Worm (Caenorhabditis elegans) whole organism, L3 larva: ENCODE data around the gene Y42G9A.2.

Experiments used
- R02D3.7 ChIP-seq: fragments of 150-350 bp; optimal IDR thresholded peaks from 2 replicates; lab custom pipeline; 2014; ENCODE audit warnings: missing biosample characterization, missing genetic modification characterization
- aly-2 ChIP-seq: fragments of 150-350 bp; optimal IDR thresholded peaks from 2 replicates; lab custom pipeline; 2014; ENCODE audit warnings: missing biosample characterization, missing genetic modification characterization
- ama-1 ChIP-seq: fragments of 150-350 bp; optimal IDR thresholded peaks from 2 replicates; lab custom pipeline; 2018
- ceh-9 ChIP-seq: sonication (generic microtip); optimal IDR thresholded peaks from 2 replicates; lab custom pipeline; 2018; ENCODE audit warnings: missing biosample characterization, missing genetic modification characterization
- elt-2 ChIP-seq: sonication (generic microtip); optimal IDR thresholded peaks from 2 replicates; lab custom pipeline; 2016; ENCODE audit warnings: missing genetic modification reagents, mild to moderate bottlenecking, missing genetic modification characterization, missing compliant biosample characterization
- elt-3 ChIP-seq, 3 experiments: fragments of 150-350 bp in 1 of 3; sonication (generic microtip) in 2 of 3; optimal IDR thresholded peaks; 2 replicates in 2 of 3; 4 replicates in 1 of 3; lab custom pipeline; 2014 to 2017; ENCODE audit warnings: missing biosample characterization in 3 of 3, missing genetic modification characterization in 3 of 3
- lin-15B ChIP-seq: fragments of 150-350 bp; optimal IDR thresholded peaks from 2 replicates; lab custom pipeline; 2014; ENCODE audit warnings: missing biosample characterization, missing genetic modification characterization
- mml-1 ChIP-seq: fragments of 150-350 bp; sonication (generic microtip); optimal IDR thresholded peaks from 3 replicates; lab custom pipeline; 2014; ENCODE audit warnings: missing biosample characterization, missing genetic modification characterization
- nhr-11 ChIP-seq: fragments of 150-350 bp; optimal IDR thresholded peaks from 2 replicates; lab custom pipeline; 2014; ENCODE audit warnings: missing biosample characterization, missing genetic modification characterization
- nhr-12 ChIP-seq: fragments of 150-350 bp; optimal IDR thresholded peaks from 2 replicates; lab custom pipeline; 2014; ENCODE audit warnings: missing biosample characterization, missing genetic modification characterization
- nhr-76 ChIP-seq: fragments of 150-350 bp; sonication (generic microtip); optimal IDR thresholded peaks from 5 replicates; lab custom pipeline; 2014; ENCODE audit warnings: missing biosample characterization, missing genetic modification characterization
- nhr-77 ChIP-seq: fragments of 150-350 bp; optimal IDR thresholded peaks from 2 replicates; lab custom pipeline; 2014; ENCODE audit warnings: missing biosample characterization, missing genetic modification characterization
- pha-4 ChIP-seq: fragments of 150-350 bp; optimal IDR thresholded peaks from 2 replicates; lab custom pipeline; 2014; ENCODE audit warnings: missing biosample characterization, missing genetic modification reagents, missing genetic modification characterization
- ztf-11 ChIP-seq: fragments of 150-350 bp; optimal IDR thresholded peaks from 2 replicates; lab custom pipeline; 2014; ENCODE audit warnings: missing biosample characterization, missing genetic modification characterization

DNA sequence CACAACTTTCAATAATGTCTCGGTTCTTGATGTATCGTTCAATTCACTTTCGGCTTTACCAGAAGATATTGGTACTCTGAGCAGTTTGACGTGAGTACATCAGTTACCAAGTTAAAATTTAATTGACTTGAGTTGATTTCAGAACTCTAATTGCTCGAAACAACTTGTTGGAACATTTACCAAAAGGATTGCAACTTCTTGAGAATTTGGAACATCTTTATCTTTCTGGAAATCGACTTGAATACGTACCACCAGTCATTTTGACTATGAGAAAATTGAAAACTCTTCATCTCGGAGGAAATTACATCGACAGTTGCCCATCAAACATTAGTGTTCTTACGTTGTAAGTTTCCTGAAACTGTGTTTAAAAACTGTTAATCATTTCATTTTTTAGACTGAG, 1.2 kb upstream of the Y42G9A.2 start:
- TF ChIP-seq aly-2, result no peak
- no peak for TF ChIP-seq elt-3 (tag; optimal IDR thresholded peaks at IDR 0.05; lab: Kevin White, UChicago)
- TF ChIP-seq pha-4 (tag; lab: Kevin White, UChicago), result no peak
- no peak for TF ChIP-seq nhr-11 (tag; lab: Kevin White, UChicago)
- TF ChIP-seq nhr-77, result no peak
- TF ChIP-seq ceh-9, result no peak
- no peak for TF ChIP-seq elt-2 (tag; lab: Kevin White, UChicago)
- TF ChIP-seq lin-15B (tag; lab: Kevin White, UChicago), result no peak
- TF ChIP-seq mml-1 (tag; lab: Kevin White, UChicago), result no peak
- no peak for TF ChIP-seq nhr-12 (tag; lab: Kevin White, UChicago)
- no peak for TF ChIP-seq nhr-76 (tag; lab: Kevin White, UChicago)
- no peak for TF ChIP-seq ama-1
- TF ChIP-seq R02D3.7 (tag; lab: Kevin White, UChicago), result no peak
- no peak for TF ChIP-seq ztf-11 (tag; lab: Kevin White, UChicago)
